Worm (Caenorhabditis elegans): Measurements from ENCODE around the gene F16B4.6.

ce11 chrV:1611570-1611969 is 24.6 kb downstream of the F16B4.6 start:
- TF ChIP-seq ceh-14 (tag; optimal IDR thresholded peaks at IDR 0.05) (no peak), ceh-9 (tag; optimal IDR thresholded peaks at IDR 0.05) (no peak), fkh-10 (GFP tag; optimal IDR thresholded peaks at IDR 0.05) (no peak), tbx-2 (tag; optimal IDR thresholded peaks at IDR 0.05) (no peak), ttx-3 (tag; optimal IDR thresholded peaks at IDR 0.05) (no peak), elt-2 (tag; optimal IDR thresholded peaks at IDR 0.05) (no peak), pax-1 (tag; optimal IDR thresholded peaks at IDR 0.05) (no peak), elt-4 (tag; optimal IDR thresholded peaks at IDR 0.05) (no peak), ceh-48 (tag; optimal IDR thresholded peaks at IDR 0.05) (no peak), nhr-11 (tag; optimal IDR thresholded peaks at IDR 0.05) (no peak), lin-11 (tag; optimal IDR thresholded peaks at IDR 0.05) (no peak), ama-1 (optimal IDR thresholded peaks at IDR 0.05) (no peak)

Data from whole organism, late embryonic.